Fruit fly (Drosophila melanogaster) whole organism, embryonic: Measurements from ENCODE around the gene FASN2.

ENCODE experiments used
- Aef1 ChIP-seq: fragments of 200-800 bp; sonication (Bioruptor generic); IDR thresholded peaks from 3 replicates; pipeline ENCODE4 v1.3.6; 2022; ENCODE audit warnings: missing biosample characterization, missing genetic modification characterization
- B-H1 ChIP-seq: fragments of 200-800 bp; sonication (Bioruptor generic); IDR thresholded peaks from 3 replicates; pipeline ENCODE4 v1.3.6; 2022; ENCODE audit warnings: missing biosample characterization, missing genetic modification characterization
- BEAF-32 ChIP-seq: fragments of 200-800 bp; sonication (Bioruptor generic); optimal IDR thresholded peaks from 3 replicates; lab custom pipeline; 2017; ENCODE audit warnings: missing biosample characterization, missing genetic modification characterization, mild to moderate bottlenecking, moderate library complexity, missing genetic modification reagents
- Blimp-1 ChIP-seq: fragments of 200-800 bp; sonication (Bioruptor generic); optimal IDR thresholded peaks from 3 replicates; lab custom pipeline; 2018; ENCODE audit warnings: missing biosample characterization, missing genetic modification characterization, mild to moderate bottlenecking, moderate library complexity, missing genetic modification reagents
- BtbVII ChIP-seq: fragments of 200-800 bp; sonication (Bioruptor generic); optimal IDR thresholded peaks from 3 replicates; lab custom pipeline; 2017; ENCODE audit warnings: missing biosample characterization, mild to moderate bottlenecking, missing genetic modification characterization
- CG1024 ChIP-seq: fragments of 200-800 bp; sonication (Bioruptor generic); IDR thresholded peaks from 2 replicates; pipeline ENCODE4 v1.3.6; 2022; ENCODE audit warnings: missing biosample characterization, missing genetic modification characterization
- CG10366 ChIP-seq: fragments of 200-800 bp; sonication (Bioruptor generic); IDR thresholded peaks from 2 replicates; pipeline ENCODE4 v1.3.6; 2022; ENCODE audit warnings: missing biosample characterization, missing genetic modification characterization
- CG10979 ChIP-seq: fragments of 200-800 bp; sonication (Bioruptor generic); optimal IDR thresholded peaks from 2 replicates; lab custom pipeline; 2018; ENCODE audit warnings: missing biosample characterization, mild to moderate bottlenecking, missing genetic modification characterization, moderate library complexity
- CG12391 ChIP-seq: fragments of 200-800 bp; sonication (Bioruptor generic); optimal IDR thresholded peaks from 3 replicates; lab custom pipeline; 2018; ENCODE audit warnings: missing biosample characterization, mild to moderate bottlenecking, missing genetic modification characterization, moderate library complexity
- CG15514 ChIP-seq: fragments of 200-800 bp; sonication (Bioruptor generic); optimal IDR thresholded peaks from 3 replicates; lab custom pipeline; 2017; ENCODE audit warnings: missing biosample characterization, missing genetic modification characterization, mild to moderate bottlenecking, moderate library complexity, missing genetic modification reagents
- CG17186 ChIP-seq: fragments of 200-800 bp; sonication (Bioruptor generic); optimal IDR thresholded peaks from 3 replicates; lab custom pipeline; 2017; ENCODE audit warnings: missing biosample characterization, missing genetic modification reagents, missing genetic modification characterization
- CG17385 ChIP-seq: fragments of 200-800 bp; sonication (Bioruptor generic); optimal IDR thresholded peaks from 3 replicates; lab custom pipeline; 2018; ENCODE audit warnings: missing biosample characterization, mild to moderate bottlenecking, missing genetic modification characterization
- CG17802 ChIP-seq: fragments of 200-800 bp; sonication (Bioruptor generic); optimal IDR thresholded peaks from 2 replicates; lab custom pipeline; 2018; ENCODE audit warnings: missing biosample characterization, mild to moderate bottlenecking, missing genetic modification characterization, moderate library complexity
- CG2116 ChIP-seq: fragments of 200-800 bp; sonication (Bioruptor generic); optimal IDR thresholded peaks from 3 replicates; lab custom pipeline; 2018; ENCODE audit warnings: missing biosample characterization, mild to moderate bottlenecking, missing genetic modification characterization
- CG2129 ChIP-seq: fragments of 200-800 bp; sonication (Bioruptor generic); IDR thresholded peaks from 2 replicates; pipeline ENCODE4 v1.3.6; 2022; ENCODE audit warnings: missing biosample characterization, missing genetic modification characterization; ENCODE audit not compliant: partially characterized antibody
- CG2712 ChIP-seq: fragments of 200-800 bp; optimal IDR thresholded peaks from 3 replicates; lab custom pipeline; 2019; ENCODE audit warnings: missing biosample characterization, mild to moderate bottlenecking, missing genetic modification characterization, moderate library complexity
- CG30020 ChIP-seq: fragments of 200-800 bp; optimal IDR thresholded peaks from 2 replicates; lab custom pipeline; 2019; ENCODE audit warnings: missing biosample characterization, mild to moderate bottlenecking, missing genetic modification characterization, moderate library complexity
- CG34422 ChIP-seq: fragments of 200-800 bp; sonication (Bioruptor generic); IDR thresholded peaks from 3 replicates; pipeline ENCODE4 v1.3.6; 2022; ENCODE audit warnings: missing biosample characterization, missing genetic modification characterization
- CG6689 ChIP-seq: fragments of 200-800 bp; sonication (Bioruptor generic); IDR thresholded peaks from 2 replicates; pipeline ENCODE4 v1.3.6; 2022; ENCODE audit warnings: missing biosample characterization, missing genetic modification characterization
- CG7745 ChIP-seq: fragments of 200-800 bp; sonication (Bioruptor generic); optimal IDR thresholded peaks from 2 replicates; lab custom pipeline; 2018; ENCODE audit warnings: missing biosample characterization, mild to moderate bottlenecking, missing genetic modification characterization, moderate library complexity
- CG8924 ChIP-seq: fragments of 200-800 bp; optimal IDR thresholded peaks from 3 replicates; lab custom pipeline; 2019; ENCODE audit warnings: missing biosample characterization, mild to moderate bottlenecking, missing genetic modification characterization, moderate library complexity
- CTCF ChIP-seq: fragments of 200-800 bp; sonication (Bioruptor generic); optimal IDR thresholded peaks from 2 replicates; lab custom pipeline; 2017; ENCODE audit warnings: missing biosample characterization, mild to moderate bottlenecking, missing genetic modification characterization, moderate library complexity
- Dbx ChIP-seq: fragments of 200-800 bp; sonication (Bioruptor generic); IDR thresholded peaks from 3 replicates; pipeline ENCODE4 v1.3.6; 2022; ENCODE audit warnings: missing biosample characterization, missing genetic modification characterization
- Gug ChIP-seq: fragments of 200-800 bp; sonication (Bioruptor generic); IDR thresholded peaks from 4 replicates; pipeline ENCODE4 v1.3.6; 2022; ENCODE audit warnings: missing biosample characterization, missing genetic modification characterization
- H2.0 ChIP-seq: fragments of 200-800 bp; sonication (Bioruptor generic); IDR thresholded peaks from 2 replicates; pipeline ENCODE4 v1.3.6; 2022; ENCODE audit warnings: missing biosample characterization, missing genetic modification characterization
- Hr39 ChIP-seq: fragments of >200 bp; optimal IDR thresholded peaks from 2 replicates; lab custom pipeline; 2017
- Kr ChIP-seq: fragments of 200-800 bp; sonication (Bioruptor generic); optimal IDR thresholded peaks from 2 replicates; lab custom pipeline; 2017; ENCODE audit warnings: missing biosample characterization, mild to moderate bottlenecking, missing genetic modification characterization
- MBD-R2 ChIP-seq: fragments of 200-800 bp; sonication (Bioruptor generic); IDR thresholded peaks from 2 replicates; pipeline ENCODE4 v1.3.6; 2022; ENCODE audit warnings: missing biosample characterization, missing genetic modification characterization
- Med ChIP-seq: fragments of 200-800 bp; sonication (Bioruptor generic); peaks from one replicate; lab custom pipeline; 2016; ENCODE audit warnings: missing biosample characterization, missing genetic modification characterization, mild to moderate bottlenecking, inconsistent platforms, moderate library complexity
- Nf-YB ChIP-seq: fragments of 200-800 bp; sonication (Bioruptor generic); optimal IDR thresholded peaks from 3 replicates; lab custom pipeline; 2019; ENCODE audit warnings: missing biosample characterization, mild to moderate bottlenecking, missing genetic modification characterization, moderate library complexity
- Oaz ChIP-seq: fragments of 200-800 bp; sonication (Bioruptor generic); IDR thresholded peaks from 2 replicates; pipeline ENCODE4 v1.3.6; 2022; ENCODE audit warnings: missing biosample characterization, missing genetic modification characterization
- Side ChIP-seq: fragments of 200-800 bp; sonication (Bioruptor generic); optimal IDR thresholded peaks from 2 replicates; lab custom pipeline; 2016; ENCODE audit warnings: missing biosample characterization, missing genetic modification characterization
- Six4 ChIP-seq: fragments of 200-800 bp; sonication (Bioruptor generic); optimal IDR thresholded peaks from 2 replicates; lab custom pipeline; 2016; ENCODE audit warnings: missing biosample characterization, missing genetic modification characterization
- YL-1 ChIP-seq: fragments of 200-800 bp; sonication (Bioruptor generic); optimal IDR thresholded peaks from 3 replicates; lab custom pipeline; 2017; ENCODE audit warnings: missing biosample characterization, mild to moderate bottlenecking, missing genetic modification characterization
- bbx ChIP-seq: fragments of 200-800 bp; sonication (Bioruptor generic); IDR thresholded peaks from 2 replicates; pipeline ENCODE4 v1.3.6; 2022; ENCODE audit warnings: missing biosample characterization, missing genetic modification characterization; ENCODE audit not compliant: partially characterized antibody
- chinmo ChIP-seq: fragments of 200-800 bp; sonication (Bioruptor generic); IDR thresholded peaks from 4 replicates; pipeline ENCODE4 v1.3.6; 2022; ENCODE audit warnings: missing biosample characterization, missing genetic modification characterization; ENCODE audit not compliant: partially characterized antibody
- croc ChIP-seq: fragments of 200-800 bp; sonication (Bioruptor generic); conservative IDR thresholded peaks from 3 replicates; pipeline ENCODE4 v1.3.6; 2022; ENCODE audit warnings: missing biosample characterization, missing genetic modification characterization
- gce ChIP-seq: fragments of 200-800 bp; sonication (Bioruptor generic); IDR thresholded peaks from 3 replicates; pipeline ENCODE4 v1.3.6; 2022; ENCODE audit warnings: missing biosample characterization, missing genetic modification characterization
- gcm ChIP-seq: fragments of 200-800 bp; sonication (Bioruptor generic); optimal IDR thresholded peaks from 2 replicates; lab custom pipeline; 2019; ENCODE audit warnings: missing biosample characterization, mild to moderate bottlenecking, missing genetic modification characterization, moderate library complexity
- hb ChIP-seq: fragments of 200-800 bp; sonication (Bioruptor generic); IDR thresholded peaks from 3 replicates; pipeline ENCODE4 v1.3.6; 2022; ENCODE audit warnings: missing biosample characterization, missing genetic modification characterization; ENCODE audit not compliant: partially characterized antibody
- her ChIP-seq: fragments of 200-800 bp; sonication (Bioruptor generic); optimal IDR thresholded peaks from 2 replicates; lab custom pipeline; 2016; ENCODE audit warnings: missing biosample characterization, missing genetic modification characterization
- hth ChIP-seq: fragments of >200 bp; optimal IDR thresholded peaks from 2 replicates; lab custom pipeline; 2017; ENCODE audit warnings: inconsistent platforms
- knrl ChIP-seq: fragments of 200-800 bp; sonication (Bioruptor generic); IDR thresholded peaks from 3 replicates; pipeline ENCODE4 v1.3.6; 2022; ENCODE audit warnings: missing biosample characterization, missing genetic modification characterization; ENCODE audit not compliant: partially characterized antibody
- nerfin-2 ChIP-seq: fragments of 200-800 bp; sonication (Bioruptor generic); IDR thresholded peaks from 2 replicates; pipeline ENCODE4 v1.3.6; 2022; ENCODE audit warnings: missing biosample characterization, missing genetic modification characterization; ENCODE audit not compliant: partially characterized antibody
- nmo ChIP-seq: fragments of 200-800 bp; sonication (Bioruptor generic); optimal IDR thresholded peaks from 2 replicates; lab custom pipeline; 2018; ENCODE audit warnings: missing biosample characterization, mild to moderate bottlenecking, missing genetic modification characterization, moderate library complexity
- phol ChIP-seq: fragments of 200-800 bp; sonication (Bioruptor generic); optimal IDR thresholded peaks from 3 replicates; lab custom pipeline; 2018; ENCODE audit warnings: missing biosample characterization, mild to moderate bottlenecking, missing genetic modification characterization, moderate library complexity
- row ChIP-seq: fragments of 200-800 bp; sonication (Bioruptor generic); IDR thresholded peaks from 3 replicates; pipeline ENCODE4 v1.3.6; 2022; ENCODE audit warnings: missing biosample characterization, missing genetic modification characterization
- sug ChIP-seq: fragments of 200-800 bp; optimal IDR thresholded peaks from 2 replicates; lab custom pipeline; 2019; ENCODE audit warnings: missing biosample characterization, mild to moderate bottlenecking, missing genetic modification characterization, moderate library complexity
- unpg ChIP-seq: fragments of 200-800 bp; sonication (Bioruptor generic); optimal IDR thresholded peaks from 3 replicates; lab custom pipeline; 2018; ENCODE audit warnings: missing biosample characterization, mild to moderate bottlenecking, missing genetic modification characterization, moderate library complexity
- vvl ChIP-seq: fragments of 200-800 bp; sonication (Bioruptor generic); IDR thresholded peaks from 2 replicates; pipeline ENCODE4 v1.3.6; 2022; ENCODE audit warnings: missing biosample characterization, missing genetic modification characterization
- wek ChIP-seq: fragments of 200-800 bp; sonication (Bioruptor generic); optimal IDR thresholded peaks from 3 replicates; lab custom pipeline; 2018; ENCODE audit warnings: missing biosample characterization, mild to moderate bottlenecking, missing genetic modification characterization, moderate library complexity

FASN2 gene

dm6 chr2L:2999113-2999512 lies 44.6 kb upstream of the FASN2 start, which contains the start of gene Ccdc85 (continued):
- TF ChIP-seq CG8924 (tag; lab: Kevin White, UChicago) (peak; percentile 51), bbx (GFP tag; lab: Robert Waterston, UW) (peak; percentile 99), Side (GFP tag; lab: Kevin White, UChicago) (peak; percentile 19), sug (tag; lab: Kevin White, UChicago) (peak; percentile 27), knrl (peak; percentile 89), Med (GFP tag; lab: Kevin White, UChicago) (peak; percentile 93), Nf-YB (GFP tag; lab: Kevin White, UChicago) (peak; percentile 18), Six4 (GFP tag; lab: Kevin White, UChicago) (no peak), CG1024 (GFP tag; lab: Robert Waterston, UW) (no peak), CG17802 (tag; lab: Kevin White, UChicago) (peak; percentile 6), B-H1 (GFP tag; lab: Robert Waterston, UW) (no peak), Oaz (GFP tag; lab: Robert Waterston, UW) (0 out of 2 replicates have a peak, but pooled peaks have one; percentile 5), Kr (no peak), unpg (GFP tag; lab: Kevin White, UChicago) (peak; percentile 25), Aef1 (no peak), BEAF-32 (GFP tag; lab: Kevin White, UChicago) (peak; percentile 84), YL-1 (GFP tag; lab: Kevin White, UChicago) (peak; percentile 28), CG10979 (tag; lab: Kevin White, UChicago) (peak; percentile 32), hth (lab: Kevin White, UChicago) (no peak), Gug (no peak), Dbx (GFP tag; lab: Robert Waterston, UW) (peak; percentile 18; the same call in 1 of the 3 replicates), row (GFP tag; lab: Robert Waterston, UW) (peak; percentile 21; the same call in 1 of the 3 replicates), CG7745 (tag; lab: Kevin White, UChicago) (no peak), CG30020 (tag; lab: Kevin White, UChicago) (peak; percentile 10), nerfin-2 (GFP tag; lab: Robert Waterston, UW) (peak; percentile 99), wek (GFP tag; lab: Kevin White, UChicago) (no peak), CG2129 (GFP tag; lab: Robert Waterston, UW) (peak; percentile 57), MBD-R2 (GFP tag; lab: Robert Waterston, UW) (peak; percentile 36; the same call in 1 of the 2 replicates), CG2712 (tag; lab: Kevin White, UChicago) (peak; percentile 51), Hr39 (lab: Kevin White, UChicago) (no peak), CTCF (GFP tag; lab: Kevin White, UChicago) (no peak), phol (tag; lab: Kevin White, UChicago) (peak; percentile 33), gce (no peak), BtbVII (GFP tag; lab: Kevin White, UChicago) (peak; percentile 15), CG17385 (GFP tag; lab: Kevin White, UChicago) (peak; percentile 43), gcm (peak; percentile 47), CG34422 (peak; percentile 70; the same call in 1 of the 3 replicates), croc (GFP tag; lab: Robert Waterston, UW) (no peak), hb (peak; percentile 98), vvl (peak; percentile 70), her (GFP tag; lab: Kevin White, UChicago) (peak; percentile 47), H2.0 (GFP tag; lab: Robert Waterston, UW) (no peak), CG17186 (peak; percentile 43), CG12391 (tag; lab: Kevin White, UChicago) (peak; percentile 24), CG2116 (GFP tag; lab: Kevin White, UChicago) (peak; percentile 88), CG6689 (no peak), CG15514 (peak; percentile 64), nmo (GFP tag; lab: Kevin White, UChicago) (peak; percentile 15), CG10366 (GFP tag; lab: Robert Waterston, UW) (no peak), chinmo (GFP tag; lab: Robert Waterston, UW) (peak; percentile 98), Blimp-1 (GFP tag; lab: Kevin White, UChicago) (peak; percentile 24)
